Fruit fly (Drosophila melanogaster) whole organism, adult: Measurements from ENCODE around the gene CG12723.
"Not testable (repeated sequence)": the region's sequence is repeated elsewhere in the genome, so short reads cannot be mapped to it uniquely, and the experiment has no call there.

Source experiments
- CG11617 ChIP-seq: fragments of 200-800 bp; sonication (Bioruptor generic); optimal IDR thresholded peaks from 2 replicates; lab custom pipeline; 2017; ENCODE audit warnings: mild to moderate bottlenecking, missing biosample characterization, missing genetic modification reagents, missing genetic modification characterization
- CG12768 ChIP-seq: fragments of 200-800 bp; sonication (Bioruptor generic); optimal IDR thresholded peaks from 2 replicates; lab custom pipeline; 2017; ENCODE audit warnings: missing biosample characterization, missing genetic modification characterization, mild to moderate bottlenecking, moderate library complexity, missing genetic modification reagents
- CG14711 ChIP-seq: fragments of 200-800 bp; sonication (Bioruptor generic); optimal IDR thresholded peaks from 2 replicates; lab custom pipeline; 2018; ENCODE audit warnings: missing biosample characterization, mild to moderate bottlenecking, missing genetic modification characterization, moderate library complexity
- CG1620 ChIP-seq: fragments of 200-800 bp; sonication (Bioruptor generic); optimal IDR thresholded peaks from 2 replicates; lab custom pipeline; 2016; ENCODE audit warnings: missing biosample characterization, missing genetic modification characterization
- CG33017 ChIP-seq: fragments of 200-800 bp; sonication (Bioruptor generic); optimal IDR thresholded peaks from 2 replicates; lab custom pipeline; 2018; ENCODE audit warnings: missing biosample characterization, mild to moderate bottlenecking, missing genetic modification characterization, moderate library complexity
- CG5204 ChIP-seq: fragments of 200-800 bp; sonication (Bioruptor generic); optimal IDR thresholded peaks from 2 replicates; lab custom pipeline; 2016; ENCODE audit warnings: missing biosample characterization, missing genetic modification characterization
- CG7045 ChIP-seq: fragments of 200-800 bp; sonication (Bioruptor generic); optimal IDR thresholded peaks from 2 replicates; lab custom pipeline; 2017; ENCODE audit warnings: missing biosample characterization, mild to moderate bottlenecking, missing genetic modification characterization
- CG7101 ChIP-seq: fragments of 200-800 bp; sonication (Bioruptor generic); optimal IDR thresholded peaks from 2 replicates; lab custom pipeline; 2018; ENCODE audit warnings: missing biosample characterization, mild to moderate bottlenecking, missing genetic modification characterization, moderate library complexity
- Clk ChIP-seq: fragments of 200-800 bp; sonication (Bioruptor generic); optimal IDR thresholded peaks from 2 replicates; lab custom pipeline; 2017; ENCODE audit warnings: missing biosample characterization, missing genetic modification characterization
- Crg-1 ChIP-seq: fragments of 200-800 bp; sonication (Bioruptor generic); optimal IDR thresholded peaks from 2 replicates; lab custom pipeline; 2016; ENCODE audit warnings: missing biosample characterization, missing genetic modification characterization
- Hr96 ChIP-seq: fragments of 200-800 bp; sonication (Bioruptor generic); optimal IDR thresholded peaks from 2 replicates; lab custom pipeline; 2016; ENCODE audit warnings: missing biosample characterization, missing genetic modification characterization
- Mnt ChIP-seq: fragments of 200-800 bp; sonication (Bioruptor generic); optimal IDR thresholded peaks from 2 replicates; lab custom pipeline; 2016; ENCODE audit warnings: missing biosample characterization, mild to moderate bottlenecking, missing genetic modification characterization
- bab1 ChIP-seq: fragments of 200-800 bp; sonication (Bioruptor generic); optimal IDR thresholded peaks from 3 replicates; lab custom pipeline; 2019; ENCODE audit warnings: missing biosample characterization, mild to moderate bottlenecking, missing genetic modification characterization, moderate library complexity
- cic ChIP-seq: fragments of 200-800 bp; sonication (Bioruptor generic); optimal IDR thresholded peaks from 2 replicates; lab custom pipeline; 2017; ENCODE audit warnings: missing biosample characterization, mild to moderate bottlenecking, missing genetic modification characterization, moderate library complexity
- cnc ChIP-seq, 2 experiments: fragments of >200 bp; optimal IDR thresholded peaks; 2 replicates each; lab custom pipeline; 2017
- kay ChIP-seq: fragments of 200-800 bp; sonication (Bioruptor generic); peaks from one replicate; lab custom pipeline; 2016; ENCODE audit warnings: missing biosample characterization, missing genetic modification characterization, borderline replicate concordance
- ovo ChIP-seq: fragments of 200-800 bp; sonication (Bioruptor generic); optimal IDR thresholded peaks from 2 replicates; lab custom pipeline; 2016; ENCODE audit warnings: missing biosample characterization, missing genetic modification characterization
- pad ChIP-seq: fragments of 200-800 bp; sonication (Bioruptor generic); optimal IDR thresholded peaks from 3 replicates; lab custom pipeline; 2017; ENCODE audit warnings: missing biosample characterization, missing genetic modification characterization, mild to moderate bottlenecking, moderate library complexity, missing genetic modification reagents
- tj ChIP-seq: fragments of 200-800 bp; sonication (Bioruptor generic); optimal IDR thresholded peaks from 3 replicates; lab custom pipeline; 2017; ENCODE audit warnings: missing biosample characterization, mild to moderate bottlenecking, missing genetic modification characterization, moderate library complexity
- toe ChIP-seq: fragments of 200-800 bp; sonication (Bioruptor generic); optimal IDR thresholded peaks from 2 replicates; lab custom pipeline; 2016; ENCODE audit warnings: missing biosample characterization, missing genetic modification characterization

CG12723 gene

dm6 chrX:13194249-13194648 lies 2.6 kb upstream of the CG12723 start, which contains the start of gene Coq5:
Gene Coq5 (minus strand): TSS chrX:13194551.
- TF ChIP-seq cic (no peak), CG1620 (no peak), CG33017 (tag; lab: Kevin White, UChicago) (no peak), bab1 (GFP tag; lab: Kevin White, UChicago) (no peak), CG7045 (no peak), Clk (GFP tag; lab: Kevin White, UChicago) (no peak), kay (GFP tag; lab: Kevin White, UChicago) (no peak), Hr96 (no peak), CG14711 (tag; lab: Kevin White, UChicago) (no peak), cnc (optimal IDR thresholded peaks at IDR 0.05; lab: Kevin White, UChicago) (no peak), CG5204 (GFP tag; lab: Kevin White, UChicago) (no peak), toe (GFP tag; lab: Kevin White, UChicago) (no peak), CG12768 (GFP tag; lab: Kevin White, UChicago) (no peak)

dm6 chrX:13192239-13192638 lies 556 bp upstream of the CG12723 start:
- TF ChIP-seq cic (no peak), pad (GFP tag; lab: Kevin White, UChicago) (no peak)

- no peak for TF ChIP-seq tj (GFP tag; lab: Kevin White, UChicago)
- TF ChIP-seq cic = peak; percentile 40
Observed at dm6 chrX:13189032-13189431, 2.7 kb downstream of the CG12723 start, which contains the start of gene Lgr4. Gene Lgr4 (minus strand): TSS chrX:13189164.

- TF ChIP-seq CG33017 (tag; lab: Kevin White, UChicago); CG7045; Crg-1 (GFP tag; lab: Kevin White, UChicago): not testable (repeated sequence)
Observed at dm6 chrX:13184178-13184577, 7.5 kb downstream of the CG12723 start, which contains the start of gene CG32641. Gene CG32641 (plus strand): TSS chrX:13184478.

- not testable (repeated sequence) for TF ChIP-seq Clk (GFP tag; lab: Kevin White, UChicago); cnc (optimal IDR thresholded peaks at IDR 0.05; lab: Kevin White, UChicago); CG14711 (tag; lab: Kevin White, UChicago)
Observed at dm6 chrX:13177720-13178119, 14.0 kb downstream of the CG12723 start, which contains the start of gene CG32640. Gene CG32640 (plus strand): TSS chrX:13178005.

dm6 chrX:13172865-13173264 lies 18.8 kb downstream of the CG12723 start:
- no peak for TF ChIP-seq CG7101 (tag; lab: Kevin White, UChicago)
- no peak for TF ChIP-seq pad (GFP tag; lab: Kevin White, UChicago)
- TF ChIP-seq toe (GFP tag; lab: Kevin White, UChicago) = no peak
- TF ChIP-seq Hr96 = no peak
- TF ChIP-seq cic = no peak
- TF ChIP-seq CG11617 (GFP tag; lab: Kevin White, UChicago) = no peak

dm6 chrX:13159481-13159880 lies 32.2 kb downstream of the CG12723 start, which contains the start of the genes Bap60 and CG12096:
Gene Bap60 (minus strand): TSS chrX:13159508.
Gene CG12096 (plus strand): TSS chrX:13159604.
- TF ChIP-seq cnc (optimal IDR thresholded peaks at IDR 0.05; lab: Kevin White, UChicago) (no peak), CG1620 (peak; percentile 77), kay (GFP tag; lab: Kevin White, UChicago) (no peak), tj (GFP tag; lab: Kevin White, UChicago) (peak; percentile 68), CG14711 (tag; lab: Kevin White, UChicago) (peak; percentile 69), Hr96 (peak; percentile 91), pad (GFP tag; lab: Kevin White, UChicago) (peak; percentile 70), CG11617 (GFP tag; lab: Kevin White, UChicago) (peak; percentile 78), Clk (GFP tag; lab: Kevin White, UChicago) (peak; percentile 33), CG33017 (tag; lab: Kevin White, UChicago) (peak; percentile 32), ovo (GFP tag; lab: Kevin White, UChicago) (peak; percentile 73), CG7045 (peak; percentile 56), Crg-1 (GFP tag; lab: Kevin White, UChicago) (peak; percentile 55), CG5204 (GFP tag; lab: Kevin White, UChicago) (peak; percentile 71), CG12768 (GFP tag; lab: Kevin White, UChicago) (peak; percentile 7), bab1 (GFP tag; lab: Kevin White, UChicago) (peak; percentile 91), CG7101 (tag; lab: Kevin White, UChicago) (peak; percentile 82), Mnt (peak; percentile 78), toe (GFP tag; lab: Kevin White, UChicago) (peak; percentile 81), cic (no peak)

- TF ChIP-seq CG7045 (no peak), Clk (GFP tag; lab: Kevin White, UChicago) (no peak), Hr96 (no peak), CG11617 (GFP tag; lab: Kevin White, UChicago) (no peak), pad (GFP tag; lab: Kevin White, UChicago) (no peak), tj (GFP tag; lab: Kevin White, UChicago) (no peak), cic (no peak), Mnt (peak; percentile 66), CG33017 (tag; lab: Kevin White, UChicago) (no peak), CG14711 (tag; lab: Kevin White, UChicago) (no peak), toe (GFP tag; lab: Kevin White, UChicago) (no peak), ovo (GFP tag; lab: Kevin White, UChicago) (no peak), bab1 (GFP tag; lab: Kevin White, UChicago) (peak; percentile 58), CG12768 (GFP tag; lab: Kevin White, UChicago) (no peak), CG5204 (GFP tag; lab: Kevin White, UChicago) (no peak)
Observed at dm6 chrX:13154783-13155182, 36.9 kb downstream of the CG12723 start, which contains the start of the genes CG4318 and CG4332. Gene CG4318 (minus strand): TSS chrX:13154924. Gene CG4332 (plus strand): TSS chrX:13155038.
